Worm (Caenorhabditis elegans) whole organism, late embryonic: ENCODE measurements around the gene crn-5.

Experiments
- K02D7.2 ChIP-seq: sonication (generic microtip); optimal IDR thresholded peaks from 2 replicates; lab custom pipeline; 2017; ENCODE audit warnings: mild to moderate bottlenecking, missing genetic modification characterization, missing compliant biosample characterization
- Y22D7AL.16 ChIP-seq: sonication (generic microtip); optimal IDR thresholded peaks from 2 replicates; lab custom pipeline; 2016; ENCODE audit warnings: missing genetic modification characterization, missing compliant biosample characterization
- ahr-1 ChIP-seq: sonication (generic microtip); optimal IDR thresholded peaks from 2 replicates; lab custom pipeline; 2016; ENCODE audit warnings: missing genetic modification characterization, missing compliant biosample characterization
- ceh-22 ChIP-seq: sonication (generic microtip); optimal IDR thresholded peaks from 2 replicates; lab custom pipeline; 2017; ENCODE audit warnings: missing biosample characterization, missing genetic modification characterization
- ceh-24 ChIP-seq: sonication (generic microtip); optimal IDR thresholded peaks from 2 replicates; lab custom pipeline; 2016; ENCODE audit warnings: mild to moderate bottlenecking, missing genetic modification characterization, missing compliant biosample characterization
- ceh-31 ChIP-seq: sonication (generic microtip); optimal IDR thresholded peaks from 2 replicates; lab custom pipeline; 2016; ENCODE audit warnings: missing genetic modification characterization, missing compliant biosample characterization
- ceh-9 ChIP-seq: sonication (generic microtip); optimal IDR thresholded peaks from 2 replicates; lab custom pipeline; 2016; ENCODE audit warnings: mild to moderate bottlenecking, missing genetic modification characterization, inconsistent platforms, missing compliant biosample characterization
- dmd-4 ChIP-seq: sonication (generic microtip); optimal IDR thresholded peaks from 2 replicates; lab custom pipeline; 2016; ENCODE audit warnings: borderline replicate concordance, missing genetic modification characterization, missing compliant biosample characterization
- ets-4 ChIP-seq: sonication (generic microtip); optimal IDR thresholded peaks from 2 replicates; lab custom pipeline; 2016; ENCODE audit warnings: missing genetic modification characterization, missing compliant biosample characterization
- fkh-10 ChIP-seq: fragments of 150-350 bp; optimal IDR thresholded peaks from 2 replicates; lab custom pipeline; 2014; ENCODE audit warnings: missing biosample characterization, missing genetic modification reagents, missing genetic modification characterization
- hlh-13 ChIP-seq: fragments of 200-800 bp; sonication (Bioruptor generic); optimal IDR thresholded peaks from 2 replicates; lab custom pipeline; 2018; ENCODE audit warnings: mild to moderate bottlenecking, missing genetic modification characterization, missing compliant biosample characterization
- lim-6 ChIP-seq: sonication (generic microtip); optimal IDR thresholded peaks from 2 replicates; lab custom pipeline; 2016; ENCODE audit warnings: missing genetic modification characterization, missing compliant biosample characterization
- lin-11 ChIP-seq: fragments of 200-800 bp; sonication (Bioruptor generic); optimal IDR thresholded peaks from 2 replicates; lab custom pipeline; 2018; ENCODE audit warnings: mild to moderate bottlenecking, missing genetic modification characterization, missing compliant biosample characterization
- npax-4 ChIP-seq: sonication (generic microtip); optimal IDR thresholded peaks from 2 replicates; lab custom pipeline; 2016; ENCODE audit warnings: missing genetic modification characterization, missing compliant biosample characterization
- pha-2 ChIP-seq: sonication (generic microtip); optimal IDR thresholded peaks from 2 replicates; lab custom pipeline; 2017; ENCODE audit warnings: mild to moderate bottlenecking, missing genetic modification characterization, missing compliant biosample characterization
- sox-2 ChIP-seq: fragments of 200-800 bp; sonication (Bioruptor generic); IDR thresholded peaks from 2 replicates; pipeline ENCODE4 v1.3.6; 2022; ENCODE audit warnings: missing genetic modification reagents, missing genetic modification characterization, missing compliant biosample characterization
- sox-4 ChIP-seq: sonication (generic microtip); optimal IDR thresholded peaks from 2 replicates; lab custom pipeline; 2017; ENCODE audit warnings: mild to moderate bottlenecking, missing genetic modification characterization, inconsistent platforms, missing compliant biosample characterization
- syd-9 ChIP-seq: sonication (generic microtip); optimal IDR thresholded peaks from 2 replicates; lab custom pipeline; 2016; ENCODE audit warnings: mild to moderate bottlenecking, missing genetic modification characterization, moderate library complexity, missing compliant biosample characterization
- tbx-2 ChIP-seq: sonication (generic microtip); optimal IDR thresholded peaks from 2 replicates; lab custom pipeline; 2016; ENCODE audit warnings: missing genetic modification characterization, missing compliant biosample characterization
- unc-3 ChIP-seq, 2 experiments: fragments of 200-800 bp in 1 of 2; sonication (Bioruptor generic) in 1 of 2; sonication (generic microtip) in 1 of 2; conservative IDR thresholded peaks in 1 of 2; optimal IDR thresholded peaks in 1 of 2; 2 replicates each; pipeline versions ENCODE4 v1.3.6 to Lab custom; 2016 to 2022; ENCODE audit warnings: missing compliant biosample characterization in 2 of 2, missing genetic modification characterization in 2 of 2, missing genetic modification reagents in 1 of 2
- zip-5 ChIP-seq: sonication (generic microtip); optimal IDR thresholded peaks from 2 replicates; lab custom pipeline; 2016; ENCODE audit warnings: missing genetic modification characterization, missing compliant biosample characterization

The crn-5 gene

ce11 chrII:10630944-10631343 lies 38.4 kb downstream of the crn-5 start:
- TF ChIP-seq fkh-10 (GFP tag; lab: Kevin White, UChicago), result no peak
- no peak for TF ChIP-seq npax-4 (tag; lab: Kevin White, UChicago)
- no peak for TF ChIP-seq ceh-22 (tag; lab: Kevin White, UChicago)
- no peak for TF ChIP-seq syd-9
- TF ChIP-seq ceh-9, result no peak
- no peak for TF ChIP-seq sox-2 (GFP tag; lab: Robert Waterston, UW)

DNA sequence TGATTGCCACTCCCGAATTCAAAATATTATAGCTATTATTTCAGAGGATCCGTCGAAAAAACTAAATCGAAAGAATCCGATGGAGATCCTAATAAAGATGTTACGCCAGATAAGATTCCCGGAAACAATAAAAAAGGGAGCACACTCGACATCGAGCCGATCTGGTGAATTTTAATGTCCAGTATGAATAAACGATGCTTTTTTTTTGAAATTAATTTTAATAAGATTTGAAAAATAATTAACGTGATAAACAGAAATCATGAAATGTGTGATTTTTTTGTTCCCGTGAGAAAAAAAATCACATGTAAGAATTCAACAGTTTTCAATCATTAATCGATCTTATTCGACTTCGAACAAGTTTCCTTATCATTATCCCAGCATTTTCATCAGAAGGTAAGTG lies 46.6 kb downstream of the crn-5 start, which contains the start of gene M28.9:
M28.9 (plus strand) TSS at position 301 of the 400 bp plus-strand sequence.
- TF ChIP-seq ets-4 (tag; lab: Kevin White, UChicago) (no peak), zip-5 (no peak), tbx-2 (no peak), ahr-1 (tag; lab: Kevin White, UChicago) (no peak), dmd-4 (tag; lab: Kevin White, UChicago) (no peak), pha-2 (tag; lab: Kevin White, UChicago) (no peak), Y22D7AL.16 (tag; lab: Kevin White, UChicago) (no peak), unc-3 (GFP tag; conservative IDR thresholded peaks at IDR 0.05; lab: Robert Waterston, UW) (no peak), unc-3 (tag; optimal IDR thresholded peaks at IDR 0.05; lab: Kevin White, UChicago) (no peak), hlh-13 (GFP tag; lab: Kevin White, UChicago) (no peak), lin-11 (tag; lab: Kevin White, UChicago) (no peak), sox-4 (tag; lab: Kevin White, UChicago) (no peak), fkh-10 (GFP tag; lab: Kevin White, UChicago) (no peak), ceh-31 (tag; lab: Kevin White, UChicago) (no peak), K02D7.2 (tag; lab: Kevin White, UChicago) (no peak), lim-6 (tag; lab: Kevin White, UChicago) (no peak), ceh-24 (tag; lab: Kevin White, UChicago) (no peak), sox-2 (GFP tag; lab: Robert Waterston, UW) (no peak)
